Worm (Caenorhabditis elegans) whole organism, young adult: ENCODE measurements around the gene dop-4.
A peak's percentile ranks its signal among the peaks of the same experiment; 100 is the strongest.

Source experiments
- B0035.1 ChIP-seq: sonication (generic microtip); optimal IDR thresholded peaks from 2 replicates; lab custom pipeline; 2016; ENCODE audit warnings: missing genetic modification characterization, mild to moderate bottlenecking, missing compliant biosample characterization, missing genotype, missing genetic modification reagents
- C17E4.6 ChIP-seq: fragments of 200-800 bp; sonication (Bioruptor generic); IDR thresholded peaks from 2 replicates; pipeline ENCODE4 v1.3.6; 2022; ENCODE audit warnings: missing genetic modification reagents, missing genetic modification characterization, missing compliant biosample characterization
- F33H1.4 ChIP-seq: fragments of 200-800 bp; sonication (Bioruptor generic); IDR thresholded peaks from 2 replicates; pipeline ENCODE4 v1.3.6; 2022; ENCODE audit warnings: missing genetic modification reagents, missing genetic modification characterization, missing compliant biosample characterization
- F52B5.7 ChIP-seq: sonication (generic microtip); optimal IDR thresholded peaks from 2 replicates; lab custom pipeline; 2016; ENCODE audit warnings: mild to moderate bottlenecking, missing genetic modification characterization, missing compliant biosample characterization
- F55B11.4 ChIP-seq: sonication (generic microtip); optimal IDR thresholded peaks from 2 replicates; lab custom pipeline; 2016; ENCODE audit warnings: missing compliant biosample characterization, missing genetic modification characterization, borderline replicate concordance; ENCODE audit not compliant: insufficient read depth
- F57A8.1 ChIP-seq: fragments of 200-800 bp; sonication (Bioruptor generic); optimal IDR thresholded peaks from 2 replicates; lab custom pipeline; 2018; ENCODE audit warnings: mild to moderate bottlenecking, missing genetic modification characterization, moderate library complexity, missing compliant biosample characterization
- K11D2.4 ChIP-seq: fragments of 200-800 bp; sonication (Bioruptor generic); IDR thresholded peaks from 2 replicates; pipeline ENCODE4 v1.3.6; 2022; ENCODE audit warnings: missing genetic modification reagents, missing genetic modification characterization, missing compliant biosample characterization
- K12H6.12 ChIP-seq: fragments of 200-800 bp; sonication (Bioruptor generic); optimal IDR thresholded peaks from 2 replicates; lab custom pipeline; 2018; ENCODE audit warnings: mild to moderate bottlenecking, missing genetic modification characterization, missing compliant biosample characterization
- Y53G8AR.9 ChIP-seq: fragments of 200-800 bp; sonication (Bioruptor generic); conservative IDR thresholded peaks from 2 replicates; pipeline ENCODE4 v1.3.6; 2022; ENCODE audit warnings: missing genetic modification reagents, missing genetic modification characterization, missing compliant biosample characterization
- Y79H2A.3 ChIP-seq: fragments of 200-800 bp; sonication (Bioruptor generic); conservative IDR thresholded peaks from 2 replicates; pipeline ENCODE4 v1.3.6; 2022; ENCODE audit warnings: missing genetic modification reagents, missing genetic modification characterization, missing compliant biosample characterization
- Y95B8A.8 ChIP-seq: fragments of 200-800 bp; sonication (Bioruptor generic); IDR thresholded peaks from 2 replicates; pipeline ENCODE4 v1.3.6; 2022; ENCODE audit warnings: missing genetic modification reagents, missing genetic modification characterization, missing compliant biosample characterization
- ZK185.1 ChIP-seq: sonication (generic microtip); optimal IDR thresholded peaks from 2 replicates; lab custom pipeline; 2016; ENCODE audit warnings: mild to moderate bottlenecking, missing genetic modification characterization, missing compliant biosample characterization; ENCODE audit not compliant: poor library complexity, severe bottlenecking
- aptf-2 ChIP-seq: fragments of 200-800 bp; sonication (Bioruptor generic); conservative IDR thresholded peaks from 2 replicates; pipeline ENCODE4 v1.3.6; 2022; ENCODE audit warnings: missing genetic modification reagents, missing genetic modification characterization, missing compliant biosample characterization
- atf-7 ChIP-seq: sonication (generic microtip); optimal IDR thresholded peaks from 2 replicates; lab custom pipeline; 2017; ENCODE audit warnings: mild to moderate bottlenecking, missing genetic modification characterization, missing compliant biosample characterization
- athp-1 ChIP-seq: sonication (generic microtip); optimal IDR thresholded peaks from 2 replicates; lab custom pipeline; 2017; ENCODE audit warnings: mild to moderate bottlenecking, missing genetic modification characterization, missing compliant biosample characterization
- attf-3 ChIP-seq: fragments of 200-800 bp; sonication (Bioruptor generic); conservative IDR thresholded peaks from 2 replicates; pipeline ENCODE4 v1.3.6; 2022; ENCODE audit warnings: missing genetic modification reagents, missing genetic modification characterization, missing compliant biosample characterization
- attf-6 ChIP-seq: fragments of 200-800 bp; sonication (Bioruptor generic); IDR thresholded peaks from 2 replicates; pipeline ENCODE4 v1.3.6; 2022; ENCODE audit warnings: missing genetic modification reagents, missing genetic modification characterization, missing compliant biosample characterization
- bed-1 ChIP-seq: fragments of 200-800 bp; sonication (Bioruptor generic); IDR thresholded peaks from 2 replicates; pipeline ENCODE4 v1.3.6; 2022; ENCODE audit warnings: missing genetic modification reagents, missing genetic modification characterization, missing compliant biosample characterization
- bed-2 ChIP-seq: fragments of 200-800 bp; sonication (Bioruptor generic); IDR thresholded peaks from 2 replicates; pipeline ENCODE4 v1.3.6; 2022; ENCODE audit warnings: missing genetic modification reagents, missing genetic modification characterization, missing compliant biosample characterization
- ceh-100 ChIP-seq: fragments of 200-800 bp; sonication (Bioruptor generic); IDR thresholded peaks from 2 replicates; pipeline ENCODE4 v1.3.6; 2022; ENCODE audit warnings: missing genetic modification reagents, missing genetic modification characterization, missing compliant biosample characterization
- ceh-79 ChIP-seq: sonication (generic microtip); optimal IDR thresholded peaks from 2 replicates; lab custom pipeline; 2017; ENCODE audit warnings: mild to moderate bottlenecking, missing genetic modification characterization, missing compliant biosample characterization
- die-1 ChIP-seq: sonication (generic microtip); optimal IDR thresholded peaks from 2 replicates; lab custom pipeline; 2016; ENCODE audit warnings: missing genotype, mild to moderate bottlenecking, missing genetic modification characterization, missing compliant biosample characterization
- egl-18 ChIP-seq: fragments of 200-800 bp; sonication (Bioruptor generic); IDR thresholded peaks from 2 replicates; pipeline ENCODE4 v1.3.6; 2022; ENCODE audit warnings: missing genetic modification reagents, missing genetic modification characterization, missing compliant biosample characterization
- egrh-3 ChIP-seq: fragments of 200-800 bp; sonication (Bioruptor generic); IDR thresholded peaks from 2 replicates; pipeline ENCODE4 v1.3.6; 2022; ENCODE audit warnings: missing genetic modification reagents, missing genetic modification characterization, missing compliant biosample characterization
- ets-4 ChIP-seq: fragments of 200-800 bp; sonication (Bioruptor generic); optimal IDR thresholded peaks from 2 replicates; lab custom pipeline; 2018; ENCODE audit warnings: mild to moderate bottlenecking, missing genetic modification characterization, missing compliant biosample characterization
- him-1 ChIP-seq: sonication (generic microtip); optimal IDR thresholded peaks from 2 replicates; lab custom pipeline; 2016; ENCODE audit warnings: missing genotype, missing genetic modification reagents, missing genetic modification characterization, missing compliant biosample characterization
- hlh-12 ChIP-seq: sonication (generic microtip); optimal IDR thresholded peaks from 2 replicates; lab custom pipeline; 2016; ENCODE audit warnings: missing genetic modification characterization, missing compliant biosample characterization
- hrde-1 ChIP-seq: sonication (generic microtip); optimal IDR thresholded peaks from 2 replicates; lab custom pipeline; 2016; ENCODE audit warnings: missing genetic modification characterization, mild to moderate bottlenecking, missing compliant biosample characterization, moderate library complexity, missing genotype, missing genetic modification reagents, borderline replicate concordance
- hsf-1 ChIP-seq: fragments of 200-800 bp; sonication (Bioruptor generic); IDR thresholded peaks from 2 replicates; pipeline ENCODE4 v1.3.6; 2022; ENCODE audit warnings: missing genetic modification reagents, missing genetic modification characterization, missing compliant biosample characterization
- lin-26 ChIP-seq: fragments of 200-800 bp; sonication (Bioruptor generic); IDR thresholded peaks from 2 replicates; pipeline ENCODE4 v1.3.6; 2022; ENCODE audit warnings: missing genetic modification reagents, missing genetic modification characterization, missing compliant biosample characterization
- lin-40 ChIP-seq: sonication (generic microtip); optimal IDR thresholded peaks from 2 replicates; lab custom pipeline; 2016; ENCODE audit warnings: missing genetic modification characterization, mild to moderate bottlenecking, missing compliant biosample characterization, missing genotype, missing genetic modification reagents
- lsl-1 ChIP-seq: fragments of 200-800 bp; sonication (Bioruptor generic); optimal IDR thresholded peaks from 2 replicates; lab custom pipeline; 2018; ENCODE audit warnings: mild to moderate bottlenecking, missing genetic modification characterization, moderate library complexity, missing compliant biosample characterization
- madf-10 ChIP-seq: sonication (generic microtip); optimal IDR thresholded peaks from 2 replicates; lab custom pipeline; 2016; ENCODE audit warnings: mild to moderate bottlenecking, missing genetic modification characterization, missing compliant biosample characterization
- madf-6 ChIP-seq: fragments of 200-800 bp; sonication (Bioruptor generic); IDR thresholded peaks from 2 replicates; pipeline ENCODE4 v1.3.6; 2022; ENCODE audit warnings: missing genetic modification reagents, missing genetic modification characterization, missing compliant biosample characterization
- mxl-1 ChIP-seq: sonication (generic microtip); optimal IDR thresholded peaks from 2 replicates; lab custom pipeline; 2016; ENCODE audit warnings: missing genetic modification characterization, missing compliant biosample characterization
- nhr-120 ChIP-seq: fragments of 200-800 bp; sonication (Bioruptor generic); IDR thresholded peaks from 2 replicates; pipeline ENCODE4 v1.3.6; 2022; ENCODE audit warnings: missing genetic modification characterization, missing compliant biosample characterization
- nhr-179 ChIP-seq: sonication (generic microtip); optimal IDR thresholded peaks from 2 replicates; lab custom pipeline; 2016; ENCODE audit warnings: mild to moderate bottlenecking, missing genetic modification characterization, missing compliant biosample characterization
- nhr-80 ChIP-seq: sonication (generic microtip); optimal IDR thresholded peaks from 2 replicates; lab custom pipeline; 2016; ENCODE audit warnings: missing genetic modification characterization, missing compliant biosample characterization
- pha-4 ChIP-seq: fragments of 150-350 bp; sonication (generic microtip); optimal IDR thresholded peaks from 2 replicates; lab custom pipeline; 2014; ENCODE audit warnings: missing biosample characterization, missing genetic modification reagents, missing genetic modification characterization
- repo-1 ChIP-seq: sonication (generic microtip); optimal IDR thresholded peaks from 2 replicates; lab custom pipeline; 2017; ENCODE audit warnings: mild to moderate bottlenecking, missing genetic modification characterization, missing compliant biosample characterization
- sea-2 ChIP-seq: fragments of 200-800 bp; sonication (Bioruptor generic); IDR thresholded peaks from 2 replicates; pipeline ENCODE4 v1.3.6; 2022; ENCODE audit warnings: missing genetic modification characterization, missing compliant biosample characterization
- ztf-28 ChIP-seq: fragments of 200-800 bp; sonication (Bioruptor generic); IDR thresholded peaks from 2 replicates; pipeline ENCODE4 v1.3.6; 2022; ENCODE audit warnings: missing genetic modification reagents, missing genetic modification characterization, missing compliant biosample characterization
- ztf-3 ChIP-seq: fragments of 200-800 bp; sonication (Bioruptor generic); optimal IDR thresholded peaks from 2 replicates; lab custom pipeline; 2018; ENCODE audit warnings: mild to moderate bottlenecking, missing genetic modification characterization, missing compliant biosample characterization
- ztf-6 ChIP-seq: fragments of 200-800 bp; sonication (Bioruptor generic); IDR thresholded peaks from 2 replicates; pipeline ENCODE4 v1.3.6; 2022; ENCODE audit warnings: missing genetic modification reagents, missing genetic modification characterization, missing compliant biosample characterization

dop-4 gene

DNA sequence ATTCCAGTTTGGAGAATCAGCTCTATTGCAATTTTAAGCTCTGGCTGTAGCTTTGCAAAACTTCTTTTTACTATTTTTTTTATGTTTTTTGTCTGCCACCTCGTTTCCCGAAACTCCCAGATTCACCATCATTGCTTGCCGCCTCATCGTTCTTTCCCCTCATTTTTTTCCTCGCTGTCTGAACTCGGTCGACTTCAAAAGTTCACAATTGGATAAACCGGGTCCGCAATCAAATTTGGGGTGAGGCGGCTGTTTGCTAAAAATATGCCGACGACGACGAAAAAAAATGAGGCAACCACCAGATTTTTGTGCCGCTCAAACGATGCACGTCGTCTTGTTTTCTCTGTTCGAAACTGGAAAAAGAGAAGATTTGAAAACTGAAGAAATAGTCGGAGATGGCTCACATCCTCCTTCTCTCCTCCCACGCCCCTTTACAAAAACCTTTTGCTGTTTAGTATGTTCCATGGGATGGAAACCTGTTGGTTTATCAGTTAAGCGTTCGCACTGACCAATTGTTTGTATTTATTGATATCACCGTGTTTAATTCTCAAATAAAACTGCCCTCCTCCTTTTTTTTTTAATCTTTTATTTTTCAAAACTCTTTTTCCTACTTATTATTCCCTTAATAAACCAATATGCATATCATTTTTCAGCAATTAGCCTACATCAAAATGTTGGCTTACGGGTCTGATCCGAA lies at the start of gene dop-4:
Gene dop-4, plus strand, starts transcription at position 647 of the 697 bp plus-strand sequence.
- TF ChIP-seq egl-18 (GFP tag; lab: Robert Waterston, UW), result no peak
- TF ChIP-seq Y79H2A.3 (GFP tag; lab: Robert Waterston, UW), result no peak
- TF ChIP-seq Y53G8AR.9 (GFP tag; lab: Robert Waterston, UW), result no peak
- TF ChIP-seq lsl-1 (GFP tag; lab: Kevin White, UChicago), result no peak
- no peak for TF ChIP-seq pha-4 (tag; lab: Kevin White, UChicago)
- no peak for TF ChIP-seq Y95B8A.8 (GFP tag; lab: Robert Waterston, UW)
- TF ChIP-seq attf-6 (GFP tag; lab: Robert Waterston, UW), result no peak
- no peak for TF ChIP-seq ztf-28 (GFP tag; lab: Robert Waterston, UW)
- TF ChIP-seq K12H6.12 (tag; lab: Kevin White, UChicago), result no peak
- TF ChIP-seq ceh-79, result no peak
- TF ChIP-seq B0035.1 (tag; lab: Kevin White, UChicago), result no peak
- TF ChIP-seq ets-4 (GFP tag; lab: Kevin White, UChicago), result no peak
- TF ChIP-seq, all 124 proteins: peak for 0

DNA sequence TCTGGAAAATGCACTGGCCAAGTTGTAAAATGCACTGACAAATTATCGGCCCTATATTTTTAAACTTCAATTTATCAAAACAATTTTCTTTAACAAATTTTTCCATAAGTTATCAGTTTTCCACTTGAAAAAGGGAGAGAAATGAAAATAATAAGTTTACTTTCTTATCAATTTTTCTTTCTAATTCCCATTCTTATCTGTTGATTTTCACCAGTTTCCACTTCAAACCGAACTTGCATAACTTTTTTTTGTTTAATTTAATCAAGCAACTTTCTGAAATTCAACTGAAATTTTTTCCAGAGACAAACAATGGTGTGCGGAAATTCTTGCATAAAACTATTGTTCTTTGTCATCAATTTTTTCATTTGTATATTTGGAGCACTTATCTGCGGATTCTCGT lies 49.3 kb upstream of the dop-4 start, which contains the start of gene tsp-9:
Gene tsp-9, plus strand, starts transcription at position 301 of the 400 bp plus-strand sequence.
- TF ChIP-seq nhr-80 (tag; lab: Kevin White, UChicago) (peak; percentile 15), attf-3 (GFP tag; lab: Robert Waterston, UW) (no peak)

DNA sequence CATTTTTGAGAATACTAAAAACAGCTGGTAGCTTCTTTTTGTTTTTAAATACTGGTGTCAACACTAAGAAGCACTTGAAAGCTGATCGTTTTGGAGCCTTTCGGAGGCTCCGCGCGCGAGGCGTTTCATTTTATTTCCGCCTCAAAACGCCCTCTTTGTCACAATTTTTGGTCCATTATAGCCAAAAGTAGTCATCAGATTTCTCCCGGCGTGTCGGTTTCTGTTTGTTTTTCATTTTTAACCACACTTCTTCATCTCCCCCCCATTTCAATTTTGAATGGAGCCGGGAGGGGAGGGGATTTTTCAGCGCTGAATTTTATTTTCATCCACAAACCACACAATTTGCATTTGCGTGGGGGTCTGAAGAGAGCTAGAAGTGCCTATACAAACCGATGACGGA lies 45.3 kb upstream of the dop-4 start, which contains the start of gene C25G6.4:
Gene C25G6.4, minus strand, starts transcription at position 101 of the 400 bp plus-strand sequence.
- no peak for TF ChIP-seq him-1 (tag; lab: Kevin White, UChicago)
- no peak for TF ChIP-seq ceh-79
- no peak for TF ChIP-seq K11D2.4 (GFP tag; lab: Robert Waterston, UW)
- no peak for TF ChIP-seq madf-10 (tag; lab: Kevin White, UChicago)
- no peak for TF ChIP-seq mxl-1
- TF ChIP-seq egrh-3 (GFP tag; lab: Robert Waterston, UW), result no peak
- no peak for TF ChIP-seq athp-1 (tag; lab: Kevin White, UChicago)
- TF ChIP-seq madf-6, result no peak
- TF ChIP-seq ceh-100 (GFP tag; lab: Robert Waterston, UW), result no peak
- TF ChIP-seq hrde-1 (tag; lab: Kevin White, UChicago), result no peak
- TF ChIP-seq F33H1.4 (GFP tag; lab: Robert Waterston, UW), result no peak
- TF ChIP-seq bed-2, result no peak
- TF ChIP-seq F55B11.4 (tag; lab: Kevin White, UChicago), result no peak
- no peak for TF ChIP-seq hlh-12 (tag; lab: Kevin White, UChicago)
- no peak for TF ChIP-seq bed-1 (GFP tag; lab: Robert Waterston, UW)
- no peak for TF ChIP-seq C17E4.6
- TF ChIP-seq nhr-179, result no peak
- TF ChIP-seq hsf-1 (GFP tag; lab: Robert Waterston, UW), result no peak

ce11 chrX:1255547-1255946 lies 39.5 kb upstream of the dop-4 start, which contains the start of gene npr-11:
npr-11 (minus strand) TSS chrX:1255647.
- TF ChIP-seq sea-2 (GFP tag; lab: Robert Waterston, UW) (no peak), ztf-3 (GFP tag; lab: Kevin White, UChicago) (no peak), madf-6 (no peak), ztf-6 (no peak), die-1 (tag; lab: Kevin White, UChicago) (no peak), nhr-179 (no peak), lin-26 (GFP tag; lab: Robert Waterston, UW) (no peak), F57A8.1 (no peak), repo-1 (tag; lab: Kevin White, UChicago) (no peak), aptf-2 (GFP tag; lab: Robert Waterston, UW) (no peak), egrh-3 (GFP tag; lab: Robert Waterston, UW) (no peak), ZK185.1 (tag; lab: Kevin White, UChicago) (no peak), F52B5.7 (no peak), lin-40 (tag; lab: Kevin White, UChicago) (no peak), nhr-120 (GFP tag; lab: Robert Waterston, UW) (no peak), atf-7 (tag; lab: Kevin White, UChicago) (no peak), hsf-1 (GFP tag; lab: Robert Waterston, UW) (no peak)
